Worm (Caenorhabditis elegans) whole organism, late embryonic: Measurements from ENCODE around the gene C34F6.7.

ENCODE experiments used
- C38D4.7 ChIP-seq: fragments of 200-800 bp; sonication (Bioruptor generic); optimal IDR thresholded peaks from 2 replicates; lab custom pipeline; 2018; ENCODE audit warnings: mild to moderate bottlenecking, missing genetic modification characterization, moderate library complexity, missing compliant biosample characterization
- F13H6.1 ChIP-seq: sonication (generic microtip); optimal IDR thresholded peaks from 2 replicates; lab custom pipeline; 2016; ENCODE audit warnings: missing genetic modification characterization, missing compliant biosample characterization
- K02D7.2 ChIP-seq: sonication (generic microtip); optimal IDR thresholded peaks from 2 replicates; lab custom pipeline; 2017; ENCODE audit warnings: mild to moderate bottlenecking, missing genetic modification characterization, missing compliant biosample characterization
- K09A11.1 ChIP-seq: sonication (generic microtip); optimal IDR thresholded peaks from 2 replicates; lab custom pipeline; 2017; ENCODE audit warnings: antibody characterized with exemption, mild to moderate bottlenecking, missing genetic modification characterization, missing compliant biosample characterization; ENCODE audit not compliant: insufficient read depth
- T23F11.4 ChIP-seq: fragments of 200-800 bp; sonication (Bioruptor generic); optimal IDR thresholded peaks from 2 replicates; lab custom pipeline; 2018; ENCODE audit warnings: mild to moderate bottlenecking, missing genetic modification characterization, missing compliant biosample characterization
- ama-1 ChIP-seq: fragments of 150-350 bp; optimal IDR thresholded peaks from 2 replicates; lab custom pipeline; 2014
- ceh-14 ChIP-seq: sonication (generic microtip); optimal IDR thresholded peaks from 2 replicates; lab custom pipeline; 2016; ENCODE audit warnings: missing genotype, missing genetic modification characterization, missing compliant biosample characterization
- ceh-22 ChIP-seq: sonication (generic microtip); optimal IDR thresholded peaks from 2 replicates; lab custom pipeline; 2017; ENCODE audit warnings: missing biosample characterization, missing genetic modification characterization
- ceh-31 ChIP-seq: sonication (generic microtip); optimal IDR thresholded peaks from 2 replicates; lab custom pipeline; 2016; ENCODE audit warnings: missing genetic modification characterization, missing compliant biosample characterization
- ceh-6 ChIP-seq: fragments of 200-800 bp; sonication (Bioruptor generic); optimal IDR thresholded peaks from 2 replicates; lab custom pipeline; 2018; ENCODE audit warnings: mild to moderate bottlenecking, missing genetic modification characterization, missing compliant biosample characterization
- che-1 ChIP-seq: sonication (generic microtip); optimal IDR thresholded peaks from 2 replicates; lab custom pipeline; 2016; ENCODE audit warnings: mild to moderate bottlenecking, missing genetic modification characterization, missing compliant biosample characterization
- dmd-4 ChIP-seq: sonication (generic microtip); optimal IDR thresholded peaks from 2 replicates; lab custom pipeline; 2016; ENCODE audit warnings: borderline replicate concordance, missing genetic modification characterization, missing compliant biosample characterization
- dve-1 ChIP-seq: sonication (generic microtip); optimal IDR thresholded peaks from 2 replicates; lab custom pipeline; 2017; ENCODE audit warnings: antibody characterized with exemption, mild to moderate bottlenecking, missing genetic modification characterization, missing compliant biosample characterization
- elt-2 ChIP-seq: sonication (generic microtip); optimal IDR thresholded peaks from 2 replicates; lab custom pipeline; 2016; ENCODE audit warnings: missing genetic modification reagents, missing genetic modification characterization, missing compliant biosample characterization
- elt-4 ChIP-seq: sonication (generic microtip); optimal IDR thresholded peaks from 2 replicates; lab custom pipeline; 2016; ENCODE audit warnings: missing genetic modification characterization, missing compliant biosample characterization
- ets-4 ChIP-seq: sonication (generic microtip); optimal IDR thresholded peaks from 2 replicates; lab custom pipeline; 2016; ENCODE audit warnings: missing genetic modification characterization, missing compliant biosample characterization
- eyg-1 ChIP-seq: sonication (generic microtip); optimal IDR thresholded peaks from 2 replicates; lab custom pipeline; 2016; ENCODE audit warnings: missing genotype, missing genetic modification characterization, missing compliant biosample characterization
- fax-1 ChIP-seq: sonication (generic microtip); optimal IDR thresholded peaks from 2 replicates; lab custom pipeline; 2016; ENCODE audit warnings: missing genotype, missing genetic modification characterization, missing compliant biosample characterization
- fkh-10 ChIP-seq: fragments of 150-350 bp; optimal IDR thresholded peaks from 2 replicates; lab custom pipeline; 2014; ENCODE audit warnings: missing biosample characterization, missing genetic modification reagents, missing genetic modification characterization
- fkh-6 ChIP-seq: sonication (generic microtip); optimal IDR thresholded peaks from 2 replicates; lab custom pipeline; 2016; ENCODE audit warnings: missing genetic modification characterization, missing compliant biosample characterization
- hlh-13 ChIP-seq: fragments of 200-800 bp; sonication (Bioruptor generic); optimal IDR thresholded peaks from 2 replicates; lab custom pipeline; 2018; ENCODE audit warnings: mild to moderate bottlenecking, missing genetic modification characterization, missing compliant biosample characterization
- lin-11 ChIP-seq: fragments of 200-800 bp; sonication (Bioruptor generic); optimal IDR thresholded peaks from 2 replicates; lab custom pipeline; 2018; ENCODE audit warnings: mild to moderate bottlenecking, missing genetic modification characterization, missing compliant biosample characterization
- mec-3 ChIP-seq: sonication (generic microtip); optimal IDR thresholded peaks from 2 replicates; lab custom pipeline; 2016; ENCODE audit warnings: borderline replicate concordance, missing genetic modification characterization, missing compliant biosample characterization
- nhr-11 ChIP-seq: fragments of 150-350 bp; optimal IDR thresholded peaks from 2 replicates; lab custom pipeline; 2014; ENCODE audit warnings: missing biosample characterization, missing genetic modification characterization
- nhr-232 ChIP-seq: sonication (generic microtip); optimal IDR thresholded peaks from 2 replicates; lab custom pipeline; 2016; ENCODE audit warnings: missing genetic modification characterization, missing compliant biosample characterization
- npax-4 ChIP-seq: sonication (generic microtip); optimal IDR thresholded peaks from 2 replicates; lab custom pipeline; 2016; ENCODE audit warnings: missing genetic modification characterization, missing compliant biosample characterization
- pag-3 ChIP-seq: sonication (generic microtip); optimal IDR thresholded peaks from 2 replicates; lab custom pipeline; 2016; ENCODE audit warnings: missing compliant biosample characterization, missing genetic modification characterization, borderline replicate concordance
- pax-1 ChIP-seq: fragments of 150-350 bp; optimal IDR thresholded peaks from 2 replicates; lab custom pipeline; 2014; ENCODE audit warnings: missing biosample characterization, missing genetic modification characterization
- pha-4 ChIP-seq: fragments of 150-350 bp; optimal IDR thresholded peaks from 2 replicates; lab custom pipeline; 2018; ENCODE audit warnings: missing biosample characterization, missing genetic modification reagents, missing genetic modification characterization
- pqm-1 ChIP-seq: sonication (generic microtip); optimal IDR thresholded peaks from 2 replicates; lab custom pipeline; 2016; ENCODE audit warnings: missing genetic modification characterization, missing compliant biosample characterization
- pros-1 ChIP-seq: fragments of 150-350 bp; optimal IDR thresholded peaks from 2 replicates; lab custom pipeline; 2014; ENCODE audit warnings: missing biosample characterization, missing genetic modification reagents, missing genetic modification characterization
- ref-2 ChIP-seq: sonication (generic microtip); optimal IDR thresholded peaks from 2 replicates; lab custom pipeline; 2016; ENCODE audit warnings: missing genetic modification characterization, missing compliant biosample characterization
- sdc-2 ChIP-seq: sonication (generic microtip); optimal IDR thresholded peaks from 2 replicates; lab custom pipeline; 2016; ENCODE audit warnings: missing genotype, missing genetic modification characterization, missing compliant biosample characterization
- sox-2 ChIP-seq: fragments of 200-800 bp; sonication (Bioruptor generic); IDR thresholded peaks from 2 replicates; pipeline ENCODE4 v1.3.6; 2022; ENCODE audit warnings: missing genetic modification reagents, missing genetic modification characterization, missing compliant biosample characterization
- sox-4 ChIP-seq: sonication (generic microtip); optimal IDR thresholded peaks from 2 replicates; lab custom pipeline; 2017; ENCODE audit warnings: mild to moderate bottlenecking, missing genetic modification characterization, inconsistent platforms, missing compliant biosample characterization
- tbx-7 ChIP-seq: sonication (generic microtip); optimal IDR thresholded peaks from 2 replicates; lab custom pipeline; 2016; ENCODE audit warnings: missing genotype, missing genetic modification characterization, missing compliant biosample characterization
- ttx-3 ChIP-seq: sonication (generic microtip); optimal IDR thresholded peaks from 2 replicates; lab custom pipeline; 2016; ENCODE audit warnings: missing genetic modification reagents, missing genetic modification characterization, missing compliant biosample characterization
- unc-42 ChIP-seq: sonication (generic microtip); optimal IDR thresholded peaks from 2 replicates; lab custom pipeline; 2016; ENCODE audit warnings: missing genotype, missing genetic modification characterization, missing compliant biosample characterization
- unc-55 ChIP-seq: sonication (generic microtip); optimal IDR thresholded peaks from 2 replicates; lab custom pipeline; 2017; ENCODE audit warnings: missing biosample characterization, missing genetic modification reagents, missing genetic modification characterization
- unc-86 ChIP-seq: sonication (generic microtip); optimal IDR thresholded peaks from 2 replicates; lab custom pipeline; 2016; ENCODE audit warnings: missing genetic modification characterization, missing compliant biosample characterization
- ztf-16 ChIP-seq: sonication (generic microtip); optimal IDR thresholded peaks from 2 replicates; lab custom pipeline; 2017; ENCODE audit warnings: missing genetic modification characterization, missing compliant biosample characterization

Gene C34F6.7

ce11 chrX:11196741-11197140 is 18.5 kb downstream of the C34F6.7 start, which contains the start of gene C34F6.1:
C34F6.1 (minus strand) TSS chrX:11196841.
- no peak for TF ChIP-seq elt-4
- no peak for TF ChIP-seq sdc-2 (tag; lab: Kevin White, UChicago)
- no peak for TF ChIP-seq ref-2
- no peak for TF ChIP-seq pax-1 (tag; lab: Kevin White, UChicago)
- no peak for TF ChIP-seq pros-1 (tag; lab: Kevin White, UChicago)
- TF ChIP-seq unc-42: no peak
- TF ChIP-seq T23F11.4 (GFP tag; lab: Kevin White, UChicago): no peak
- no peak for TF ChIP-seq ceh-31
- no peak for TF ChIP-seq mec-3 (tag; lab: Kevin White, UChicago)
- TF ChIP-seq ttx-3 (tag; lab: Kevin White, UChicago): no peak
- TF ChIP-seq ama-1 (lab: Kevin White, UChicago): no peak
- TF ChIP-seq npax-4: no peak
- no peak for TF ChIP-seq C38D4.7 (GFP tag; lab: Kevin White, UChicago)
- TF ChIP-seq dmd-4 (tag; lab: Kevin White, UChicago): no peak
- no peak for TF ChIP-seq ztf-16 (tag; lab: Kevin White, UChicago)

ce11 chrX:11193670-11194069 is 21.6 kb downstream of the C34F6.7 start:
- TF ChIP-seq ttx-3 (tag; lab: Kevin White, UChicago) (no peak), eyg-1 (tag; lab: Kevin White, UChicago) (no peak), sox-4 (tag; lab: Kevin White, UChicago) (no peak), unc-55 (GFP tag; lab: Kevin White, UChicago) (no peak), pros-1 (tag; lab: Kevin White, UChicago) (no peak), pha-4 (tag; lab: Kevin White, UChicago) (no peak), ceh-22 (tag; lab: Kevin White, UChicago) (no peak), fkh-10 (no peak), unc-42 (no peak), elt-2 (tag; lab: Kevin White, UChicago) (no peak), unc-86 (no peak), ceh-14 (no peak), lin-11 (tag; lab: Kevin White, UChicago) (no peak), fkh-6 (tag; lab: Kevin White, UChicago) (no peak), ceh-6 (GFP tag; lab: Kevin White, UChicago) (no peak), pqm-1 (tag; lab: Kevin White, UChicago) (no peak), tbx-7 (tag; lab: Kevin White, UChicago) (no peak)

- TF ChIP-seq lin-11 (tag; lab: Kevin White, UChicago) (no peak), F13H6.1 (tag; lab: Kevin White, UChicago) (no peak)
These were observed 24.8 kb downstream of the C34F6.7 start for ce11 chrX:11190443-11190842.

ce11 chrX:11189515-11189914 is 25.8 kb downstream of the C34F6.7 start, which contains the start of gene F13D2.1:
F13D2.1 (minus strand) TSS chrX:11189615.
- TF ChIP-seq sox-2 (GFP tag; lab: Robert Waterston, UW): no peak
- TF ChIP-seq K09A11.1 (tag; lab: Kevin White, UChicago): no peak
- no peak for TF ChIP-seq hlh-13 (GFP tag; lab: Kevin White, UChicago)
- TF ChIP-seq ceh-6 (GFP tag; lab: Kevin White, UChicago): no peak
- no peak for TF ChIP-seq nhr-11
- no peak for TF ChIP-seq pax-1 (tag; lab: Kevin White, UChicago)
- TF ChIP-seq unc-86: no peak
- no peak for TF ChIP-seq ets-4 (tag; lab: Kevin White, UChicago)
- TF ChIP-seq elt-2 (tag; lab: Kevin White, UChicago): no peak
- TF ChIP-seq che-1: no peak

- no peak for TF ChIP-seq elt-4
- TF ChIP-seq npax-4: no peak
- TF ChIP-seq pag-3 (tag; lab: Kevin White, UChicago): no peak
- no peak for TF ChIP-seq dmd-4 (tag; lab: Kevin White, UChicago)
- no peak for TF ChIP-seq ceh-6 (GFP tag; lab: Kevin White, UChicago)
- TF ChIP-seq fax-1: no peak
- no peak for TF ChIP-seq dve-1 (tag; lab: Kevin White, UChicago)
- no peak for TF ChIP-seq K02D7.2 (tag; lab: Kevin White, UChicago)
- TF ChIP-seq nhr-232 (tag; lab: Kevin White, UChicago): no peak
- TF ChIP-seq che-1: no peak
- no peak for TF ChIP-seq pros-1 (tag; lab: Kevin White, UChicago)
- TF ChIP-seq eyg-1 (tag; lab: Kevin White, UChicago): no peak
- TF ChIP-seq, all 69 proteins: peak for 0
These were observed 29.8 kb downstream of the C34F6.7 start, which contains the start of gene gnrr-7 for ce11 chrX:11185498-11185897. gnrr-7 (plus strand) TSS chrX:11185798.
